Fruit fly (Drosophila melanogaster) whole organism, embryonic: Measurements from ENCODE around the gene RpS28a.
A peak's percentile ranks its signal among the peaks of the same experiment; 100 is the strongest.

Source experiments
- Abd-B ChIP-seq: fragments of 200-800 bp; sonication (Bioruptor generic); optimal IDR thresholded peaks from 2 replicates; lab custom pipeline; 2018; ENCODE audit warnings: missing biosample characterization, mild to moderate bottlenecking, missing genetic modification characterization, moderate library complexity
- Aef1 ChIP-seq: fragments of 200-800 bp; sonication (Bioruptor generic); IDR thresholded peaks from 3 replicates; pipeline ENCODE4 v1.3.6; 2022; ENCODE audit warnings: missing biosample characterization, missing genetic modification characterization
- Antp ChIP-seq: fragments of 200-800 bp; sonication (Bioruptor generic); optimal IDR thresholded peaks from 3 replicates; lab custom pipeline; 2016; ENCODE audit warnings: missing biosample characterization, missing genetic modification characterization
- Awh ChIP-seq: fragments of 200-800 bp; sonication (Bioruptor generic); IDR thresholded peaks from 2 replicates; pipeline ENCODE4, ENCODE4 v1.3.6; 2022; ENCODE audit warnings: missing biosample characterization, missing genetic modification characterization
- CG11456 ChIP-seq: fragments of 200-800 bp; sonication (Bioruptor generic); IDR thresholded peaks from 3 replicates; pipeline ENCODE4 v1.3.6; 2022; ENCODE audit warnings: missing biosample characterization, missing genetic modification characterization
- CG11695 ChIP-seq: fragments of 200-800 bp; sonication (Bioruptor generic); IDR thresholded peaks from 3 replicates; pipeline ENCODE4 v1.3.6; 2022; ENCODE audit warnings: missing biosample characterization, missing genetic modification characterization
- CG12155 ChIP-seq: fragments of 200-800 bp; sonication (Bioruptor generic); optimal IDR thresholded peaks from 3 replicates; lab custom pipeline; 2016; ENCODE audit warnings: missing biosample characterization, missing genetic modification characterization
- CG13296 ChIP-seq: fragments of 200-800 bp; sonication (Bioruptor generic); optimal IDR thresholded peaks from 3 replicates; lab custom pipeline; 2018; ENCODE audit warnings: missing biosample characterization, mild to moderate bottlenecking, missing genetic modification characterization
- CG13894 ChIP-seq: fragments of 200-800 bp; sonication (Bioruptor generic); optimal IDR thresholded peaks from 3 replicates; lab custom pipeline; 2018; ENCODE audit warnings: missing biosample characterization, mild to moderate bottlenecking, missing genetic modification characterization, moderate library complexity
- CG16863 ChIP-seq: fragments of 200-800 bp; sonication (Bioruptor generic); optimal IDR thresholded peaks from 3 replicates; lab custom pipeline; 2016; ENCODE audit warnings: missing biosample characterization, missing genetic modification characterization
- CG17912 ChIP-seq: fragments of 200-800 bp; sonication (Bioruptor generic); optimal IDR thresholded peaks from 2 replicates; lab custom pipeline; 2018; ENCODE audit warnings: missing biosample characterization, mild to moderate bottlenecking, missing genetic modification characterization
- CG18011 ChIP-seq: fragments of 200-800 bp; sonication (Bioruptor generic); optimal IDR thresholded peaks from 2 replicates; lab custom pipeline; 2017; ENCODE audit warnings: missing biosample characterization, missing genetic modification characterization, mild to moderate bottlenecking, moderate library complexity, missing genotype
- CG2712 ChIP-seq: fragments of 200-800 bp; optimal IDR thresholded peaks from 3 replicates; lab custom pipeline; 2019; ENCODE audit warnings: missing biosample characterization, mild to moderate bottlenecking, missing genetic modification characterization, moderate library complexity
- CG31224 ChIP-seq: fragments of 200-800 bp; sonication (Bioruptor generic); IDR thresholded peaks from 2 replicates; pipeline ENCODE4 v1.3.6; 2022; ENCODE audit warnings: missing biosample characterization, missing genetic modification characterization
- CG4360 ChIP-seq: fragments of 200-800 bp; sonication (Bioruptor generic); IDR thresholded peaks from 2 replicates; pipeline ENCODE4 v1.3.6; 2022; ENCODE audit warnings: missing biosample characterization, missing genetic modification characterization
- CG43689 ChIP-seq: fragments of 200-800 bp; sonication (Bioruptor generic); IDR thresholded peaks from 2 replicates; pipeline ENCODE4 v1.3.6; 2022; ENCODE audit warnings: missing biosample characterization, missing genetic modification characterization
- CG6765 ChIP-seq: fragments of 200-800 bp; sonication (Bioruptor generic); optimal IDR thresholded peaks from 3 replicates; lab custom pipeline; 2017; ENCODE audit warnings: missing biosample characterization, mild to moderate bottlenecking, missing genetic modification characterization
- CG6813 ChIP-seq: fragments of 200-800 bp; sonication (Bioruptor generic); optimal IDR thresholded peaks from 2 replicates; lab custom pipeline; 2017; ENCODE audit warnings: missing biosample characterization, missing genetic modification characterization, mild to moderate bottlenecking, moderate library complexity, missing genetic modification reagents
- CG7271 ChIP-seq: fragments of 200-800 bp; sonication (Bioruptor generic); optimal IDR thresholded peaks from 2 replicates; lab custom pipeline; 2018; ENCODE audit warnings: missing biosample characterization, mild to moderate bottlenecking, missing genetic modification characterization, moderate library complexity
- CG8765 ChIP-seq: fragments of 200-800 bp; sonication (Bioruptor generic); IDR thresholded peaks from 2 replicates; pipeline ENCODE4 v1.3.6; 2022; ENCODE audit warnings: missing biosample characterization, missing genetic modification characterization
- CG9437 ChIP-seq: fragments of 200-800 bp; sonication (Bioruptor generic); optimal IDR thresholded peaks from 2 replicates; lab custom pipeline; 2018; ENCODE audit warnings: missing biosample characterization, mild to moderate bottlenecking, missing genetic modification characterization
- Dek ChIP-seq: fragments of 200-800 bp; sonication (Bioruptor generic); optimal IDR thresholded peaks from 3 replicates; lab custom pipeline; 2019; ENCODE audit warnings: missing biosample characterization, mild to moderate bottlenecking, missing genetic modification characterization, moderate library complexity
- Dfd ChIP-seq, 2 experiments: fragments of >200 bp; optimal IDR thresholded peaks; 2 replicates each; lab custom pipeline; 2017; ENCODE audit warnings: missing biosample characterization in 2 of 2, missing genetic modification characterization in 2 of 2
- Doc2 ChIP-seq: fragments of 200-800 bp; sonication (Bioruptor generic); IDR thresholded peaks from 2 replicates; pipeline ENCODE4 v1.3.6; 2022; ENCODE audit warnings: missing biosample characterization, missing genetic modification characterization
- HLHmδ ChIP-seq: fragments of 200-800 bp; sonication (Bioruptor generic); optimal IDR thresholded peaks from 2 replicates; lab custom pipeline; 2018; ENCODE audit warnings: missing biosample characterization, mild to moderate bottlenecking, missing genetic modification characterization, moderate library complexity
- HmgZ ChIP-seq: fragments of 200-800 bp; sonication (Bioruptor generic); optimal IDR thresholded peaks from 2 replicates; lab custom pipeline; 2018; ENCODE audit warnings: missing biosample characterization, mild to moderate bottlenecking, missing genetic modification characterization
- Hr51 ChIP-seq, 2 experiments: fragments of 200-800 bp; sonication (Bioruptor generic); optimal IDR thresholded peaks; 2 replicates in 1 of 2; 3 replicates in 1 of 2; lab custom pipeline; 2016 to 2018; ENCODE audit warnings: missing biosample characterization in 2 of 2, missing genetic modification characterization in 2 of 2, mild to moderate bottlenecking in 1 of 2, moderate library complexity in 1 of 2
- Lim3 ChIP-seq: fragments of 200-800 bp; sonication (Bioruptor generic); IDR thresholded peaks from 2 replicates; pipeline ENCODE4 v1.3.6; 2022; ENCODE audit warnings: missing biosample characterization, missing genetic modification characterization
- al ChIP-seq: fragments of 200-800 bp; sonication (Bioruptor generic); IDR thresholded peaks from 2 replicates; pipeline ENCODE4 v1.3.6; 2022; ENCODE audit warnings: missing biosample characterization, missing genetic modification characterization
- bigmax ChIP-seq: fragments of 200-800 bp; sonication (Bioruptor generic); optimal IDR thresholded peaks from 2 replicates; lab custom pipeline; 2018; ENCODE audit warnings: missing biosample characterization, mild to moderate bottlenecking, missing genetic modification characterization
- br ChIP-seq: fragments of >200 bp; optimal IDR thresholded peaks from 2 replicates; lab custom pipeline; 2017
- cas ChIP-seq: fragments of 200-800 bp; sonication (Bioruptor generic); IDR thresholded peaks from 2 replicates; pipeline ENCODE4 v1.3.6; 2022; ENCODE audit warnings: missing biosample characterization, missing genetic modification characterization
- crol ChIP-seq: fragments of 200-800 bp; sonication (Bioruptor generic); IDR thresholded peaks from 2 replicates; pipeline ENCODE4 v1.3.6; 2022; ENCODE audit warnings: missing biosample characterization, missing genetic modification characterization
- cwo ChIP-seq: fragments of 200-800 bp; sonication (Bioruptor generic); optimal IDR thresholded peaks from 3 replicates; lab custom pipeline; 2017; ENCODE audit warnings: missing biosample characterization, missing genetic modification characterization, mild to moderate bottlenecking, moderate library complexity, missing genetic modification reagents
- danr ChIP-seq: fragments of 200-800 bp; sonication (Bioruptor generic); IDR thresholded peaks from 2 replicates; pipeline ENCODE4 v1.3.6; 2022; ENCODE audit warnings: missing biosample characterization, missing genetic modification characterization
- dimm ChIP-seq: fragments of 200-800 bp; sonication (Bioruptor generic); IDR thresholded peaks from 2 replicates; pipeline ENCODE4 v1.3.6; 2022; ENCODE audit warnings: missing biosample characterization, missing genetic modification characterization
- en ChIP-seq: fragments of 200-800 bp; sonication (Bioruptor generic); optimal IDR thresholded peaks from 2 replicates; lab custom pipeline; 2016; ENCODE audit warnings: missing biosample characterization, missing genetic modification characterization
- ewg ChIP-seq: fragments of 200-800 bp; sonication (Bioruptor generic); optimal IDR thresholded peaks from 3 replicates; lab custom pipeline; 2017; ENCODE audit warnings: mild to moderate bottlenecking, missing biosample characterization, missing genetic modification reagents, missing genetic modification characterization
- eyg ChIP-seq: fragments of 200-800 bp; sonication (Bioruptor generic); optimal IDR thresholded peaks from 3 replicates; lab custom pipeline; 2016; ENCODE audit warnings: missing biosample characterization, missing genetic modification characterization
- ftz-f1 ChIP-seq: fragments of 200-800 bp; sonication (Bioruptor generic); optimal IDR thresholded peaks from 2 replicates; lab custom pipeline; 2016; ENCODE audit warnings: missing biosample characterization, missing genetic modification characterization
- grn ChIP-seq: fragments of 200-800 bp; sonication (Bioruptor generic); optimal IDR thresholded peaks from 3 replicates; lab custom pipeline; 2017; ENCODE audit warnings: missing biosample characterization, missing genetic modification characterization
- ind ChIP-seq: fragments of 200-800 bp; sonication (Bioruptor generic); optimal IDR thresholded peaks from 3 replicates; lab custom pipeline; 2016; ENCODE audit warnings: missing biosample characterization, missing genetic modification characterization
- jing ChIP-seq: fragments of 200-800 bp; sonication (Bioruptor generic); optimal IDR thresholded peaks from 2 replicates; lab custom pipeline; 2018; ENCODE audit warnings: missing biosample characterization, mild to moderate bottlenecking, missing genetic modification characterization
- jumu ChIP-seq: fragments of 200-800 bp; sonication (Bioruptor generic); optimal IDR thresholded peaks from 3 replicates; lab custom pipeline; 2016; ENCODE audit warnings: missing biosample characterization, missing genetic modification characterization
- ken ChIP-seq: fragments of 200-800 bp; sonication (Bioruptor generic); IDR thresholded peaks from 3 replicates; pipeline ENCODE4 v1.3.6; 2022; ENCODE audit warnings: missing biosample characterization, missing genetic modification characterization
- nom ChIP-seq: fragments of 200-800 bp; sonication (Bioruptor generic); optimal IDR thresholded peaks from 2 replicates; lab custom pipeline; 2017; ENCODE audit warnings: missing biosample characterization, missing genetic modification characterization, mild to moderate bottlenecking, moderate library complexity, missing genetic modification reagents
- pan ChIP-seq, 4 experiments: fragments of >200 bp in 3 of 4; fragments of 200-800 bp in 1 of 4; sonication (Bioruptor generic) in 1 of 4; optimal IDR thresholded peaks in 3 of 4; IDR thresholded peaks in 1 of 4; 2 replicates each; pipeline versions ENCODE4 v1.3.6 to Lab custom; 2017 to 2022; ENCODE audit warnings: missing biosample characterization in 2 of 4, missing genetic modification characterization in 2 of 4, mixed read lengths in 1 of 4
- ro ChIP-seq: fragments of 200-800 bp; sonication (Bioruptor generic); IDR thresholded peaks from 2 replicates; pipeline ENCODE4 v1.3.6; 2022; ENCODE audit warnings: missing biosample characterization, missing genetic modification characterization
- so ChIP-seq: fragments of 200-800 bp; sonication (Bioruptor generic); IDR thresholded peaks from 3 replicates; pipeline ENCODE4 v1.3.6; 2022; ENCODE audit warnings: missing biosample characterization, missing genetic modification characterization
- sug ChIP-seq: fragments of 200-800 bp; optimal IDR thresholded peaks from 2 replicates; lab custom pipeline; 2019; ENCODE audit warnings: missing biosample characterization, mild to moderate bottlenecking, missing genetic modification characterization, moderate library complexity
- vvl ChIP-seq: fragments of 200-800 bp; sonication (Bioruptor generic); IDR thresholded peaks from 2 replicates; pipeline ENCODE4 v1.3.6; 2022; ENCODE audit warnings: missing biosample characterization, missing genetic modification characterization

RpS28a gene

DNA sequence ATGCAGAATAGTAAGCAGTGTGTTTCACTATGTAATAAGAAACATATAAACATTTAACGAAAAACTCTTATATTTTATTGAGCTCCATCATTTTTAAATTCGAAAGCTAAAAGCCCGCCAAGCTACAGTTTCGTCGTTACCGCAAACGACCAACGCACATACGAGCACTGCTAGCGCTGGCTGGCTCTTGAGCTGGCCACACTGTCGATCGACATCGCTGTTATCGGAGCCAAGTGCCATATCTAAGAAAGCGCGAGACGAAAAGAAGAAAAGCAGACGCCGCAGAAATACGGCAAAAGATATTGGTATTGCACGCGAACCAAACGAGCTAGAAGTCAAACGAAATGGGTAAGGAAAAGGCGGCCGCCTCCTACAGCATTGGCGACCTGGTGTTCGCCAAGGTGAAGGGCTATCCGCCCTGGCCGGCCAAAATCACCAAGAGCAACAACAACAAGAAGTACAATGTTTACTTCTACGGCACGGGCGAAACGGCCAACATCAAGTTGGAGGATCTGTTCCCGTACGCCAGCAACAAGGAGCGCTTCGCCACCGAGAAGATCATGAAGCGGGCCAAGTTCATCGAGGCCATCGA, 30.1 kb upstream of the RpS28a start, which contains the start of gene Jasper (continued):
- peak; percentile 13; the same call in 1 of the 2 replicates for TF ChIP-seq vvl
- TF ChIP-seq Dek (tag; lab: Kevin White, UChicago) = peak; percentile 37
- TF ChIP-seq HmgZ = peak; percentile 90
- no peak for TF ChIP-seq CG16863 (GFP tag; lab: Kevin White, UChicago)
- TF ChIP-seq Aef1 (GFP tag; lab: Robert Waterston, UW) = no peak
- TF ChIP-seq ind (GFP tag; lab: Kevin White, UChicago) = no peak
- no peak for TF ChIP-seq pan (optimal IDR thresholded peaks at IDR 0.05; lab: Kevin White, UChicago)
- TF ChIP-seq pan (GFP tag; optimal IDR thresholded peaks at IDR 0.05 in 1 of 2, IDR thresholded peaks at IDR 0.05 in 1 of 2) = no peak
- peak; percentile 63 for TF ChIP-seq CG2712 (tag; lab: Kevin White, UChicago)
- no peak for TF ChIP-seq jing
- TF ChIP-seq Antp (GFP tag; lab: Kevin White, UChicago) = peak; percentile 33
- no peak for TF ChIP-seq en (GFP tag; lab: Kevin White, UChicago)
- TF ChIP-seq CG17912 (GFP tag; lab: Kevin White, UChicago) = peak; percentile 60
- no peak for TF ChIP-seq cas (GFP tag; lab: Robert Waterston, UW)
- peak; percentile 51 for TF ChIP-seq sug (tag; lab: Kevin White, UChicago)
- peak; percentile 43 for TF ChIP-seq nom (GFP tag; lab: Kevin White, UChicago)
- TF ChIP-seq CG4360 = peak; percentile 88
- no peak for TF ChIP-seq ken (GFP tag; lab: Robert Waterston, UW)
- no peak for TF ChIP-seq br (lab: Kevin White, UChicago)
- TF ChIP-seq grn = no peak
- peak; percentile 52 for TF ChIP-seq Abd-B (GFP tag; lab: Kevin White, UChicago)
- peak; percentile 41 for TF ChIP-seq jumu (GFP tag; lab: Kevin White, UChicago)
- TF ChIP-seq CG8765 (GFP tag; lab: Robert Waterston, UW) = no peak
- TF ChIP-seq CG6765 (GFP tag; lab: Kevin White, UChicago) = no peak
- no peak for TF ChIP-seq dimm (GFP tag; lab: Robert Waterston, UW)
- no peak for TF ChIP-seq Dfd (GFP tag; optimal IDR thresholded peaks at IDR 0.05; lab: Kevin White, UChicago)
- TF ChIP-seq al (GFP tag; lab: Robert Waterston, UW) = no peak
- peak in 1 of 2 experiments; percentile 23 for TF ChIP-seq Hr51 (GFP tag; optimal IDR thresholded peaks at IDR 0.05; lab: Kevin White, UChicago)
- TF ChIP-seq ewg = no peak
- no peak for TF ChIP-seq ro (GFP tag; lab: Robert Waterston, UW)
- peak; percentile 16 for TF ChIP-seq ftz-f1 (GFP tag; lab: Kevin White, UChicago)
- TF ChIP-seq so = no peak
- no peak for TF ChIP-seq eyg
- TF ChIP-seq Awh (GFP tag; lab: Robert Waterston, UW) = no peak
- no peak for TF ChIP-seq CG7271 (tag; lab: Kevin White, UChicago)
- no peak for TF ChIP-seq CG43689 (GFP tag; lab: Robert Waterston, UW)
- TF ChIP-seq Lim3 = no peak
- no peak for TF ChIP-seq CG18011
- TF ChIP-seq Doc2 (GFP tag; lab: Robert Waterston, UW) = no peak
- no peak for TF ChIP-seq HLHmδ (GFP tag; lab: Kevin White, UChicago)
- TF ChIP-seq crol = no peak
- no peak for TF ChIP-seq CG9437 (GFP tag; lab: Kevin White, UChicago)
- no peak for TF ChIP-seq CG31224 (GFP tag; lab: Robert Waterston, UW)
- TF ChIP-seq CG12155 (GFP tag; lab: Kevin White, UChicago) = peak; percentile 8
- TF ChIP-seq CG11695 = no peak
- no peak for TF ChIP-seq CG13296 (GFP tag; lab: Kevin White, UChicago)
- TF ChIP-seq CG13894 (tag; lab: Kevin White, UChicago) = peak; percentile 38
- no peak for TF ChIP-seq danr (GFP tag; lab: Robert Waterston, UW)
- no peak for TF ChIP-seq bigmax (GFP tag; lab: Kevin White, UChicago)
- TF ChIP-seq cwo = no peak
- TF ChIP-seq CG6813 (GFP tag; lab: Kevin White, UChicago) = no peak
- no peak for TF ChIP-seq CG11456
